Fruit fly (Drosophila melanogaster) whole organism, embryonic: Measurements from ENCODE around the gene Actbeta.

ENCODE experiments used
- Asciz ChIP-seq: fragments of 200-800 bp; sonication (Bioruptor generic); optimal IDR thresholded peaks from 2 replicates; lab custom pipeline; 2017; ENCODE audit warnings: missing biosample characterization, mild to moderate bottlenecking, missing genetic modification characterization, missing genetic modification reagents
- Atf6 ChIP-seq: fragments of 200-800 bp; sonication (Bioruptor generic); IDR thresholded peaks from 2 replicates; pipeline ENCODE4 v1.3.6; 2022; ENCODE audit warnings: missing biosample characterization, missing genetic modification characterization
- Bdp1 ChIP-seq: fragments of 200-800 bp; sonication (Bioruptor generic); optimal IDR thresholded peaks from 3 replicates; lab custom pipeline; 2016; ENCODE audit warnings: missing biosample characterization, missing genetic modification characterization
- Bteb2 ChIP-seq: fragments of 200-800 bp; sonication (Bioruptor generic); optimal IDR thresholded peaks from 2 replicates; lab custom pipeline; 2016; ENCODE audit warnings: missing biosample characterization, missing genetic modification characterization
- CG11093 ChIP-seq: fragments of 200-800 bp; sonication (Bioruptor generic); IDR thresholded peaks from 3 replicates; pipeline ENCODE4 v1.3.6; 2022; ENCODE audit warnings: missing biosample characterization, missing genetic modification characterization
- CG12155 ChIP-seq: fragments of 200-800 bp; sonication (Bioruptor generic); optimal IDR thresholded peaks from 3 replicates; lab custom pipeline; 2016; ENCODE audit warnings: missing biosample characterization, missing genetic modification characterization
- CG1233 ChIP-seq: fragments of 200-800 bp; sonication (Bioruptor generic); optimal IDR thresholded peaks from 4 replicates; lab custom pipeline; 2018; ENCODE audit warnings: missing biosample characterization, mild to moderate bottlenecking, missing genetic modification characterization
- CG14014 ChIP-seq: fragments of 200-800 bp; sonication (Bioruptor generic); IDR thresholded peaks from 2 replicates; pipeline ENCODE4 v1.3.6; 2022; ENCODE audit warnings: missing biosample characterization, missing genetic modification characterization
- CG1603 ChIP-seq: fragments of 200-800 bp; sonication (Bioruptor generic); optimal IDR thresholded peaks from 2 replicates; lab custom pipeline; 2019; ENCODE audit warnings: missing biosample characterization, mild to moderate bottlenecking, missing genetic modification characterization, moderate library complexity
- CG1647 ChIP-seq: fragments of 200-800 bp; sonication (Bioruptor generic); optimal IDR thresholded peaks from 3 replicates; lab custom pipeline; 2016; ENCODE audit warnings: missing biosample characterization, missing genetic modification characterization
- CG17829 ChIP-seq: fragments of 200-800 bp; optimal IDR thresholded peaks from 2 replicates; lab custom pipeline; 2019; ENCODE audit warnings: missing biosample characterization, mild to moderate bottlenecking, missing genetic modification characterization, moderate library complexity
- CG31388 ChIP-seq: fragments of 200-800 bp; sonication (Bioruptor generic); optimal IDR thresholded peaks from 2 replicates; lab custom pipeline; 2016; ENCODE audit warnings: missing biosample characterization, missing genetic modification characterization
- CG34422 ChIP-seq: fragments of 200-800 bp; sonication (Bioruptor generic); IDR thresholded peaks from 3 replicates; pipeline ENCODE4 v1.3.6; 2022; ENCODE audit warnings: missing biosample characterization, missing genetic modification characterization
- CG4282 ChIP-seq: fragments of 200-800 bp; sonication (Bioruptor generic); optimal IDR thresholded peaks from 2 replicates; lab custom pipeline; 2016; ENCODE audit warnings: missing biosample characterization, missing genetic modification characterization
- CG4707 ChIP-seq: fragments of 200-800 bp; sonication (Bioruptor generic); optimal IDR thresholded peaks from 2 replicates; lab custom pipeline; 2018; ENCODE audit warnings: missing biosample characterization, mild to moderate bottlenecking, missing genetic modification characterization, moderate library complexity
- CG5245 ChIP-seq: fragments of 200-800 bp; sonication (Bioruptor generic); optimal IDR thresholded peaks from 3 replicates; lab custom pipeline; 2016; ENCODE audit warnings: missing biosample characterization, missing genetic modification characterization
- CG6175 ChIP-seq: fragments of 200-800 bp; sonication (Bioruptor generic); IDR thresholded peaks from 3 replicates; pipeline ENCODE4 v1.3.6; 2022; ENCODE audit warnings: missing biosample characterization, missing genetic modification characterization
- CG7928 ChIP-seq: fragments of 200-800 bp; sonication (Bioruptor generic); optimal IDR thresholded peaks from 2 replicates; lab custom pipeline; 2017; ENCODE audit warnings: missing biosample characterization, mild to moderate bottlenecking, missing genetic modification characterization
- CG9437 ChIP-seq: fragments of 200-800 bp; sonication (Bioruptor generic); optimal IDR thresholded peaks from 2 replicates; lab custom pipeline; 2018; ENCODE audit warnings: missing biosample characterization, mild to moderate bottlenecking, missing genetic modification characterization
- Chrac-16 ChIP-seq: fragments of 200-800 bp; sonication (Bioruptor generic); optimal IDR thresholded peaks from 3 replicates; lab custom pipeline; 2016; ENCODE audit warnings: missing biosample characterization, missing genetic modification characterization
- Dip2 ChIP-seq: fragments of 200-800 bp; sonication (Bioruptor generic); IDR thresholded peaks from 2 replicates; pipeline ENCODE4 v1.3.6; 2022; ENCODE audit warnings: missing biosample characterization, missing genetic modification characterization
- Hmr ChIP-seq: fragments of 200-800 bp; sonication (Bioruptor generic); optimal IDR thresholded peaks from 3 replicates; lab custom pipeline; 2017; ENCODE audit warnings: mild to moderate bottlenecking, missing biosample characterization, missing genetic modification reagents, missing genetic modification characterization
- Hr78 ChIP-seq, 2 experiments: fragments of 200-800 bp in 1 of 2; fragments of >200 bp in 1 of 2; sonication (Bioruptor generic) in 1 of 2; optimal IDR thresholded peaks; 2 replicates each; lab custom pipeline; 2017 to 2019; ENCODE audit warnings: missing biosample characterization in 2 of 2, missing genetic modification characterization in 2 of 2, mild to moderate bottlenecking in 1 of 2, moderate library complexity in 1 of 2
- Kr ChIP-seq: fragments of 200-800 bp; sonication (Bioruptor generic); optimal IDR thresholded peaks from 2 replicates; lab custom pipeline; 2017; ENCODE audit warnings: missing biosample characterization, mild to moderate bottlenecking, missing genetic modification characterization
- Lpt ChIP-seq: fragments of >200 bp; optimal IDR thresholded peaks from 2 replicates; lab custom pipeline; 2018; ENCODE audit warnings: missing biosample characterization, missing genetic modification characterization
- Neu2 ChIP-seq: fragments of 200-800 bp; sonication (Bioruptor generic); optimal IDR thresholded peaks from 3 replicates; lab custom pipeline; 2016; ENCODE audit warnings: missing biosample characterization, missing genetic modification characterization, borderline replicate concordance
- Pdp1 ChIP-seq, 2 experiments: fragments of 200-800 bp; sonication (Bioruptor generic); optimal IDR thresholded peaks; 3 replicates each; lab custom pipeline; 2016; ENCODE audit warnings: missing biosample characterization in 2 of 2, missing genetic modification characterization in 2 of 2, mild to moderate bottlenecking in 1 of 2, moderate library complexity in 1 of 2
- Rfx ChIP-seq: fragments of 200-800 bp; sonication (Bioruptor generic); IDR thresholded peaks from 2 replicates; pipeline ENCODE4 v1.3.6; 2022; ENCODE audit warnings: missing biosample characterization, missing genetic modification characterization
- Xbp1 ChIP-seq: fragments of 200-800 bp; sonication (Bioruptor generic); optimal IDR thresholded peaks from 3 replicates; lab custom pipeline; 2016; ENCODE audit warnings: missing biosample characterization, mild to moderate bottlenecking, missing genetic modification characterization
- bab2 ChIP-seq: fragments of 200-800 bp; sonication (Bioruptor generic); optimal IDR thresholded peaks from 2 replicates; lab custom pipeline; 2016; ENCODE audit warnings: missing biosample characterization, missing genetic modification characterization
- cas ChIP-seq: fragments of 200-800 bp; sonication (Bioruptor generic); IDR thresholded peaks from 2 replicates; pipeline ENCODE4 v1.3.6; 2022; ENCODE audit warnings: missing biosample characterization, missing genetic modification characterization
- chm ChIP-seq: fragments of 200-800 bp; sonication (Bioruptor generic); IDR thresholded peaks from 2 replicates; pipeline ENCODE4 v1.3.6; 2022; ENCODE audit warnings: missing biosample characterization, missing genetic modification characterization
- ci ChIP-seq: fragments of 200-800 bp; sonication (Bioruptor generic); IDR thresholded peaks from 3 replicates; pipeline ENCODE4 v1.3.6; 2022; ENCODE audit warnings: missing biosample characterization, missing genetic modification characterization
- corto ChIP-seq: fragments of 200-800 bp; sonication (Bioruptor generic); optimal IDR thresholded peaks from 2 replicates; lab custom pipeline; 2016; ENCODE audit warnings: missing biosample characterization, mild to moderate bottlenecking, missing genetic modification characterization, moderate library complexity
- dmrt99B ChIP-seq: fragments of 200-800 bp; sonication (Bioruptor generic); optimal IDR thresholded peaks from 2 replicates; lab custom pipeline; 2018; ENCODE audit warnings: missing biosample characterization, mild to moderate bottlenecking, missing genetic modification characterization, moderate library complexity
- ems ChIP-seq: fragments of 200-800 bp; sonication (Bioruptor generic); optimal IDR thresholded peaks from 3 replicates; lab custom pipeline; 2016; ENCODE audit warnings: missing biosample characterization, missing genetic modification characterization
- fd102C ChIP-seq: fragments of 200-800 bp; sonication (Bioruptor generic); optimal IDR thresholded peaks from 2 replicates; lab custom pipeline; 2018; ENCODE audit warnings: missing biosample characterization, mild to moderate bottlenecking, missing genetic modification characterization, moderate library complexity
- h ChIP-seq: fragments of >200 bp; optimal IDR thresholded peaks from 2 replicates; lab custom pipeline; 2017
- knrl ChIP-seq: fragments of 200-800 bp; sonication (Bioruptor generic); IDR thresholded peaks from 3 replicates; pipeline ENCODE4 v1.3.6; 2022; ENCODE audit warnings: missing biosample characterization, missing genetic modification characterization; ENCODE audit not compliant: partially characterized antibody
- salm ChIP-seq: fragments of 200-800 bp; sonication (Bioruptor generic); optimal IDR thresholded peaks from 2 replicates; lab custom pipeline; 2018; ENCODE audit warnings: missing biosample characterization, mild to moderate bottlenecking, missing genetic modification characterization
- scrt ChIP-seq: fragments of 200-800 bp; sonication (Bioruptor generic); optimal IDR thresholded peaks from 2 replicates; lab custom pipeline; 2018; ENCODE audit warnings: missing biosample characterization, mild to moderate bottlenecking, missing genetic modification characterization, moderate library complexity
- tll ChIP-seq, 2 experiments: fragments of 200-800 bp in 1 of 2; fragments of >200 bp in 1 of 2; sonication (Bioruptor generic) in 1 of 2; optimal IDR thresholded peaks; 2 replicates each; lab custom pipeline; 2017 to 2019; ENCODE audit warnings: missing biosample characterization in 2 of 2, missing genetic modification characterization in 2 of 2, mild to moderate bottlenecking in 1 of 2, moderate library complexity in 1 of 2
- wor ChIP-seq: fragments of 200-800 bp; sonication (Bioruptor generic); IDR thresholded peaks from 2 replicates; pipeline ENCODE4 v1.3.6; 2022; ENCODE audit warnings: missing biosample characterization, missing genetic modification characterization
- zen ChIP-seq: fragments of 200-800 bp; sonication (Bioruptor generic); optimal IDR thresholded peaks from 3 replicates; lab custom pipeline; 2018; ENCODE audit warnings: missing biosample characterization, mild to moderate bottlenecking, missing genetic modification characterization, moderate library complexity
- zfh2 ChIP-seq: fragments of 200-800 bp; sonication (Bioruptor generic); optimal IDR thresholded peaks from 2 replicates; lab custom pipeline; 2016; ENCODE audit warnings: missing biosample characterization, missing genetic modification characterization

The Actbeta gene

dm6 chr4:1121888-1122287, 37.3 kb upstream of the Actbeta start:
- TF ChIP-seq chm (GFP tag; lab: Robert Waterston, UW), result no peak
- TF ChIP-seq, all 482 proteins: peak for 0

- TF ChIP-seq bab2, result no peak
- no peak for TF ChIP-seq Hmr (GFP tag; lab: Kevin White, UChicago)
- TF ChIP-seq Pdp1 (GFP tag; optimal IDR thresholded peaks at IDR 0.05; lab: Kevin White, UChicago), result peak in 1 of 2 experiments; percentile 59
Observed at dm6 chr4:1115299-1115698, 30.7 kb upstream of the Actbeta start.

dm6 chr4:1112867-1113769, 28.5 kb upstream of the Actbeta start:
- no peak for TF ChIP-seq scrt
- TF ChIP-seq CG1603 (tag; lab: Kevin White, UChicago), result peak; percentile 81
- TF ChIP-seq zfh2 (GFP tag; lab: Kevin White, UChicago), result peak; percentile 87
- peak; percentile 86 for TF ChIP-seq CG4282
- peak; percentile 89 for TF ChIP-seq CG12155 (GFP tag; lab: Kevin White, UChicago)
- TF ChIP-seq Neu2 (GFP tag; lab: Kevin White, UChicago), result no peak
- TF ChIP-seq CG1233 (GFP tag; lab: Kevin White, UChicago), result peak; percentile 89
- TF ChIP-seq CG9437, result peak; percentile 77
- peak; percentile 91; the same call in 1 of the 2 replicates for TF ChIP-seq CG14014 (GFP tag; lab: Robert Waterston, UW)
- TF ChIP-seq knrl (GFP tag; lab: Robert Waterston, UW), result no peak
- TF ChIP-seq Asciz (GFP tag; lab: Kevin White, UChicago), result peak; percentile 94
- TF ChIP-seq CG6175 (GFP tag; lab: Robert Waterston, UW), result no peak; the same call in 2 of the 3 replicates
- TF ChIP-seq cas (GFP tag; lab: Robert Waterston, UW), result peak; percentile 62; the same call in 1 of the 2 replicates
- TF ChIP-seq Xbp1 (GFP tag; lab: Kevin White, UChicago), result peak; percentile 96
- no peak for TF ChIP-seq h (lab: Kevin White, UChicago)
- TF ChIP-seq Bteb2 (GFP tag; lab: Kevin White, UChicago), result peak; percentile 93
- no peak; the same call in 1 of the 2 replicates for TF ChIP-seq Rfx (GFP tag; lab: Robert Waterston, UW)
- TF ChIP-seq wor (GFP tag; lab: Robert Waterston, UW), result no peak
- no peak for TF ChIP-seq Dip2 (GFP tag; lab: Robert Waterston, UW)
- peak; percentile 82 for TF ChIP-seq CG4707 (GFP tag; lab: Kevin White, UChicago)
- peak; percentile 61 for TF ChIP-seq fd102C (GFP tag; lab: Kevin White, UChicago)
- no peak for TF ChIP-seq Kr
- TF ChIP-seq CG1647 (GFP tag; lab: Kevin White, UChicago), result peak; percentile 88
- TF ChIP-seq CG17829, result peak; percentile 97
- TF ChIP-seq Chrac-16 (GFP tag; lab: Kevin White, UChicago), result peak; percentile 94
- no peak for TF ChIP-seq dmrt99B (tag; lab: Kevin White, UChicago)
- TF ChIP-seq CG5245 (GFP tag; lab: Kevin White, UChicago), result peak; percentile 88
- peak; percentile 66 for TF ChIP-seq corto (GFP tag; lab: Kevin White, UChicago)
- no peak for TF ChIP-seq Lpt
- TF ChIP-seq Hr78 (GFP tag; optimal IDR thresholded peaks at IDR 0.05; lab: Kevin White, UChicago), result no peak
- peak; percentile 74 for TF ChIP-seq CG31388 (GFP tag; lab: Kevin White, UChicago)
- TF ChIP-seq CG11093 (GFP tag; lab: Robert Waterston, UW), result no peak; the same call in 2 of the 3 replicates
- no peak for TF ChIP-seq Bdp1 (GFP tag; lab: Kevin White, UChicago)
- no peak for TF ChIP-seq tll (GFP tag; optimal IDR thresholded peaks at IDR 0.05; lab: Kevin White, UChicago)
- no peak for TF ChIP-seq ci (GFP tag; lab: Robert Waterston, UW)
- no peak for TF ChIP-seq ems
- peak; percentile 82 for TF ChIP-seq salm (tag; lab: Kevin White, UChicago)
- peak; percentile 89 for TF ChIP-seq zen (tag; lab: Kevin White, UChicago)
- peak; percentile 95 for TF ChIP-seq Atf6 (GFP tag; lab: Robert Waterston, UW)
- no peak for TF ChIP-seq Hmr (GFP tag; lab: Kevin White, UChicago)
- TF ChIP-seq CG34422, result no peak
- peak; percentile 30 for TF ChIP-seq CG7928
